Worm (Caenorhabditis elegans) whole organism, L2 larva: ENCODE measurements around the gene BE10.1.

Experiments used
- lsy-2 ChIP-seq, 2 experiments: fragments of 150-350 bp in 1 of 2; sonication (generic microtip) in 1 of 2; optimal IDR thresholded peaks; 2 replicates each; lab custom pipeline; 2014 to 2017; ENCODE audit warnings: missing biosample characterization in 2 of 2, missing genetic modification characterization in 2 of 2
- nhr-11 ChIP-seq: fragments of 150-350 bp; optimal IDR thresholded peaks from 2 replicates; lab custom pipeline; 2014; ENCODE audit warnings: missing biosample characterization, missing genetic modification characterization
- nhr-77 ChIP-seq: fragments of 150-350 bp; optimal IDR thresholded peaks from 2 replicates; lab custom pipeline; 2014; ENCODE audit warnings: missing biosample characterization, missing genetic modification characterization
- snpc-4 ChIP-seq: fragments of 150-350 bp; optimal IDR thresholded peaks from 2 replicates; lab custom pipeline; 2014; ENCODE audit warnings: missing biosample characterization, missing genetic modification characterization
- unc-39 ChIP-seq: fragments of 150-350 bp; optimal IDR thresholded peaks from 2 replicates; lab custom pipeline; 2014; ENCODE audit warnings: missing biosample characterization, missing genetic modification characterization
- unc-62 ChIP-seq: fragments of 150-350 bp; optimal IDR thresholded peaks from 2 replicates; lab custom pipeline; 2014; ENCODE audit warnings: missing biosample characterization, missing genetic modification reagents, missing genetic modification characterization

DNA sequence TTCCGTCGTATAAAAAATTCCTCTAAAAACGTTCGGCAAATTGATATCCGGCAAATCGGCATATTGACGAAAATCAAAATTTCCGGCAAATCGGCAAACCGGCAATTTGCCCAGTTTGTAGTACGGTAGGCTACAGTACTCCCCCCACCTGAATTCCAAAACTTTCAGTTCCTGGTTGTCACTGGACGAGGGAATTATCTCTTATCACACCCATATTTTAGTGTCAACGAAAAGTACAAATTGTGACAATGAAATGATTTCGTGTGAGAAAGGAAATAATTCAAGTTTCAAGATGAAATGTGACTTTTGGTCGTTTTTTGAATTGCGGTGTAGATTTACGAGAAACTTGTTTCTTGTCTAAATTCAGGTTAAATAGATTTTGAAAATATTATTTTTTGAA, 43.8 kb upstream of the BE10.1 start:
- TF ChIP-seq snpc-4 (tag; lab: Kevin White, UChicago) (no peak), unc-39 (tag; lab: Kevin White, UChicago) (no peak), nhr-11 (tag; lab: Kevin White, UChicago) (no peak), unc-62 (GFP tag; lab: Kevin White, UChicago) (no peak), lsy-2 (tag; optimal IDR thresholded peaks at IDR 0.05; lab: Kevin White, UChicago) (no peak), nhr-77 (tag; lab: Kevin White, UChicago) (no peak)
